Fruit fly (Drosophila melanogaster) whole organism, prepupa: ENCODE measurements around the gene CG9467.
A peak's percentile ranks its signal among the peaks of the same experiment; 100 is the strongest.

Source experiments
- Blimp-1 ChIP-seq: fragments of 200-800 bp; sonication (Bioruptor generic); optimal IDR thresholded peaks from 3 replicates; lab custom pipeline; 2017; ENCODE audit warnings: missing biosample characterization, missing genetic modification characterization, mild to moderate bottlenecking, moderate library complexity, missing genetic modification reagents
- CG10631 ChIP-seq: fragments of 200-800 bp; sonication (Bioruptor generic); optimal IDR thresholded peaks from 2 replicates; lab custom pipeline; 2016; ENCODE audit warnings: missing biosample characterization, missing genetic modification characterization
- CG10669 ChIP-seq: fragments of 200-800 bp; sonication (Bioruptor generic); optimal IDR thresholded peaks from 3 replicates; lab custom pipeline; 2018; ENCODE audit warnings: missing biosample characterization, mild to moderate bottlenecking, missing genetic modification characterization, moderate library complexity
- CG11294 ChIP-seq: fragments of 200-800 bp; sonication (Bioruptor generic); IDR thresholded peaks from 2 replicates; pipeline ENCODE4 v1.3.6; 2022; ENCODE audit warnings: missing biosample characterization, missing genetic modification characterization
- CG11902 ChIP-seq: fragments of 200-800 bp; sonication (Bioruptor generic); optimal IDR thresholded peaks from 3 replicates; lab custom pipeline; 2016; ENCODE audit warnings: missing biosample characterization, missing genetic modification characterization
- CG15336 ChIP-seq: fragments of 200-800 bp; sonication (Bioruptor generic); IDR thresholded peaks from 2 replicates; pipeline ENCODE4 v1.3.6; 2022; ENCODE audit warnings: missing biosample characterization, missing genetic modification characterization
- CG1621 ChIP-seq: fragments of 200-800 bp; sonication (Bioruptor generic); optimal IDR thresholded peaks from 3 replicates; lab custom pipeline; 2018; ENCODE audit warnings: missing biosample characterization, mild to moderate bottlenecking, missing genetic modification characterization
- CG16779 ChIP-seq: fragments of 200-800 bp; sonication (Bioruptor generic); optimal IDR thresholded peaks from 3 replicates; lab custom pipeline; 2017; ENCODE audit warnings: missing biosample characterization, mild to moderate bottlenecking, missing genetic modification characterization
- CG31627 ChIP-seq: fragments of 200-800 bp; sonication (Bioruptor generic); optimal IDR thresholded peaks from 3 replicates; lab custom pipeline; 2016; ENCODE audit warnings: missing biosample characterization, missing genetic modification characterization
- CG32006 ChIP-seq: fragments of 200-800 bp; sonication (Bioruptor generic); optimal IDR thresholded peaks from 3 replicates; lab custom pipeline; 2017; ENCODE audit warnings: missing biosample characterization, mild to moderate bottlenecking, missing genetic modification characterization
- CG34406 ChIP-seq: fragments of 200-800 bp; sonication (Bioruptor generic); optimal IDR thresholded peaks from 3 replicates; lab custom pipeline; 2016; ENCODE audit warnings: missing biosample characterization, missing genetic modification characterization
- CG3919 ChIP-seq: fragments of 200-800 bp; sonication (Bioruptor generic); optimal IDR thresholded peaks from 3 replicates; lab custom pipeline; 2016; ENCODE audit warnings: missing biosample characterization, missing genetic modification characterization
- CG4318 ChIP-seq: fragments of 200-800 bp; sonication (Bioruptor generic); optimal IDR thresholded peaks from 3 replicates; lab custom pipeline; 2017; ENCODE audit warnings: missing biosample characterization, mild to moderate bottlenecking, missing genetic modification characterization
- CG6163 ChIP-seq: fragments of 200-800 bp; sonication (Bioruptor generic); IDR thresholded peaks from 3 replicates; pipeline ENCODE4 v1.3.6; 2022; ENCODE audit warnings: missing biosample characterization, missing genetic modification characterization
- CG6276 ChIP-seq: fragments of 200-800 bp; sonication (Bioruptor generic); optimal IDR thresholded peaks from 2 replicates; lab custom pipeline; 2017; ENCODE audit warnings: missing biosample characterization, mild to moderate bottlenecking, missing genetic modification characterization
- CG6792 ChIP-seq: fragments of 200-800 bp; sonication (Bioruptor generic); optimal IDR thresholded peaks from 3 replicates; lab custom pipeline; 2016; ENCODE audit warnings: missing biosample characterization, missing genetic modification characterization
- CG7368 ChIP-seq: fragments of 200-800 bp; sonication (Bioruptor generic); optimal IDR thresholded peaks from 3 replicates; lab custom pipeline; 2016; ENCODE audit warnings: missing biosample characterization, missing genetic modification characterization
- CG8119 ChIP-seq: fragments of 200-800 bp; sonication (Bioruptor generic); IDR thresholded peaks from 3 replicates; pipeline ENCODE4 v1.3.6; 2022; ENCODE audit warnings: missing biosample characterization, missing genetic modification characterization
- CG8319 ChIP-seq: fragments of 200-800 bp; sonication (Bioruptor generic); optimal IDR thresholded peaks from 3 replicates; lab custom pipeline; 2016; ENCODE audit warnings: missing biosample characterization, missing genetic modification characterization
- CG8632 ChIP-seq: fragments of 200-800 bp; sonication (Bioruptor generic); optimal IDR thresholded peaks from 3 replicates; lab custom pipeline; 2016; ENCODE audit warnings: missing biosample characterization, missing genetic modification characterization
- CG9139 ChIP-seq: fragments of 200-800 bp; sonication (Bioruptor generic); optimal IDR thresholded peaks from 3 replicates; lab custom pipeline; 2017; ENCODE audit warnings: missing biosample characterization, mild to moderate bottlenecking, missing genetic modification characterization
- Eip75B ChIP-seq: fragments of 200-800 bp; sonication (Bioruptor generic); optimal IDR thresholded peaks from 3 replicates; lab custom pipeline; 2016; ENCODE audit warnings: missing biosample characterization, missing genetic modification characterization
- Eip78C ChIP-seq: fragments of 200-800 bp; sonication (Bioruptor generic); peaks from one replicate; lab custom pipeline; 2016; ENCODE audit warnings: missing biosample characterization, missing genetic modification characterization
- Eip93F ChIP-seq: fragments of 200-800 bp; sonication (Bioruptor generic); optimal IDR thresholded peaks from 2 replicates; lab custom pipeline; 2016; ENCODE audit warnings: missing biosample characterization, mild to moderate bottlenecking, missing genetic modification characterization
- Ets21C ChIP-seq: fragments of 200-800 bp; sonication (Bioruptor generic); optimal IDR thresholded peaks from 3 replicates; lab custom pipeline; 2016; ENCODE audit warnings: missing biosample characterization, missing genetic modification characterization
- Gug ChIP-seq: fragments of 200-800 bp; sonication (Bioruptor generic); IDR thresholded peaks from 2 replicates; pipeline ENCODE4 v1.3.6; 2022; ENCODE audit warnings: missing biosample characterization, missing genetic modification characterization
- Hr38 ChIP-seq: sonication (Bioruptor generic); optimal IDR thresholded peaks from 2 replicates; lab custom pipeline; 2016; ENCODE audit warnings: missing biosample characterization, missing genetic modification characterization
- Hr39 ChIP-seq: fragments of 200-800 bp; sonication (Bioruptor generic); optimal IDR thresholded peaks from 2 replicates; lab custom pipeline; 2016; ENCODE audit warnings: missing biosample characterization, missing genetic modification characterization
- Hr4 ChIP-seq: fragments of 200-800 bp; sonication (Bioruptor generic); optimal IDR thresholded peaks from 3 replicates; lab custom pipeline; 2016; ENCODE audit warnings: missing biosample characterization, missing genetic modification characterization
- Lpt ChIP-seq: fragments of 200-800 bp; sonication (Bioruptor generic); optimal IDR thresholded peaks from 3 replicates; lab custom pipeline; 2016; ENCODE audit warnings: missing biosample characterization, missing genetic modification characterization
- Smox ChIP-seq: fragments of 200-800 bp; sonication (Bioruptor generic); optimal IDR thresholded peaks from 3 replicates; lab custom pipeline; 2016; ENCODE audit warnings: missing biosample characterization, missing genetic modification characterization
- Sox102F ChIP-seq: fragments of 200-800 bp; sonication (Bioruptor generic); optimal IDR thresholded peaks from 2 replicates; lab custom pipeline; 2016; ENCODE audit warnings: missing biosample characterization, mild to moderate bottlenecking, missing genetic modification characterization
- Sox14 ChIP-seq: fragments of 200-800 bp; sonication (Bioruptor generic); optimal IDR thresholded peaks from 3 replicates; lab custom pipeline; 2016; ENCODE audit warnings: missing biosample characterization, missing genetic modification characterization
- achi ChIP-seq: fragments of 200-800 bp; sonication (Bioruptor generic); optimal IDR thresholded peaks from 3 replicates; lab custom pipeline; 2016; ENCODE audit warnings: missing biosample characterization, missing genetic modification characterization
- dac ChIP-seq: fragments of 200-800 bp; sonication (Bioruptor generic); optimal IDR thresholded peaks from 2 replicates; lab custom pipeline; 2017; ENCODE audit warnings: missing biosample characterization, mild to moderate bottlenecking, missing genetic modification characterization
- eg ChIP-seq: fragments of 200-800 bp; sonication (Bioruptor generic); IDR thresholded peaks from 3 replicates; pipeline ENCODE4 v1.3.6; 2022; ENCODE audit warnings: missing biosample characterization, missing genetic modification characterization
- esn ChIP-seq: fragments of 200-800 bp; sonication (Bioruptor generic); optimal IDR thresholded peaks from 2 replicates; lab custom pipeline; 2016; ENCODE audit warnings: missing biosample characterization, mild to moderate bottlenecking, missing genetic modification characterization, moderate library complexity
- fd59A ChIP-seq: fragments of 200-800 bp; sonication (Bioruptor generic); optimal IDR thresholded peaks from 2 replicates; lab custom pipeline; 2017; ENCODE audit warnings: missing biosample characterization, mild to moderate bottlenecking, missing genetic modification characterization, missing genetic modification reagents
- fd85E ChIP-seq: fragments of 200-800 bp; sonication (Bioruptor generic); optimal IDR thresholded peaks from 3 replicates; lab custom pipeline; 2016; ENCODE audit warnings: missing biosample characterization, missing genetic modification characterization
- fkh ChIP-seq: fragments of 200-800 bp; sonication (Bioruptor generic); optimal IDR thresholded peaks from 3 replicates; lab custom pipeline; 2017; ENCODE audit warnings: missing biosample characterization, mild to moderate bottlenecking, missing genetic modification characterization, moderate library complexity
- lz ChIP-seq: fragments of 200-800 bp; sonication (Bioruptor generic); optimal IDR thresholded peaks from 3 replicates; lab custom pipeline; 2016; ENCODE audit warnings: missing biosample characterization, missing genetic modification characterization
- pdm3 ChIP-seq: fragments of 200-800 bp; sonication (Bioruptor generic); optimal IDR thresholded peaks from 3 replicates; lab custom pipeline; 2016; ENCODE audit warnings: missing biosample characterization, missing genetic modification characterization
- ss ChIP-seq, 2 experiments: fragments of 200-800 bp; sonication (Bioruptor generic); optimal IDR thresholded peaks; 2 replicates in 1 of 2; 3 replicates in 1 of 2; lab custom pipeline; 2017 to 2018; ENCODE audit warnings: mild to moderate bottlenecking in 2 of 2, missing biosample characterization in 2 of 2, missing genetic modification characterization in 2 of 2, moderate library complexity in 1 of 2
- svp ChIP-seq: fragments of 200-800 bp; sonication (Bioruptor generic); peaks from one replicate; lab custom pipeline; 2016; ENCODE audit warnings: missing biosample characterization, missing genetic modification characterization
- topi ChIP-seq: fragments of 200-800 bp; sonication (Bioruptor generic); optimal IDR thresholded peaks from 3 replicates; lab custom pipeline; 2016; ENCODE audit warnings: missing biosample characterization, missing genetic modification characterization
- vri ChIP-seq: fragments of 200-800 bp; sonication (Bioruptor generic); optimal IDR thresholded peaks from 3 replicates; lab custom pipeline; 2016; ENCODE audit warnings: missing biosample characterization, mild to moderate bottlenecking, missing genetic modification characterization

Gene CG9467

DNA sequence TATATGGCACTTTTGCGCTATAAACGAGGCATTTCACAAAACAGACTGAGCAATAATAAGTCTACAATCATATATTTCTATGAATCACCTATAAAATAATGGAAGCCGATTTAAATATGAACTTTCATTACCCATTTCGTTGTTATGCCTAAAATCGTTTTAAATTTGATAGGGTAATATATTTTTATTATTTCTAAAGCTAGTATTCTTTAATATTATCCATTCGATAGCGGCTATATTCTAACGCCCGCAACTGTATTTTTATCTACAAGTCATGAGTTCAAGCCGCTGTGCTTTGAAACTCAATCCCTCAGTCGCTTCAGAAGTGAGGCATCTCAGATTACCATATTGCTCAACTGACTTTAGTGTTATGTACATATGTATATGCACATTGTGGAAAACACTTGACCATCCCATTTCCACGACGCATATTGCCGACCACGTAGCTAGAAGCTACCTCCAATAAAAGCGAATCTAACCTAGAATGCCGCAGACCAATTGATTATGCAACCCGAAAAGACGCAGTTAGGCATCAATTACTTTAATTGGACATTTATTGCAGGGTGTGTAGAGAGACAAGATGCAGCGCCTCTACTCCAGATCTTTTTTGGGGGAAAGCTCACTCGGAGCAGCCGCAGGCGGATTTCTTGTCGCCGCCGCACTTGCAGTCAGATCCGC is 17.4 kb downstream of the CG9467 start (continued):
- TF ChIP-seq Sox14 (GFP tag; lab: Kevin White, UChicago) (no peak), CG11902 (GFP tag; lab: Kevin White, UChicago) (no peak), lz (no peak), CG6792 (GFP tag; lab: Kevin White, UChicago) (no peak), Eip93F (GFP tag; lab: Kevin White, UChicago) (no peak), Hr38 (GFP tag; lab: Kevin White, UChicago) (no peak), Eip75B (GFP tag; lab: Kevin White, UChicago) (no peak), Eip78C (GFP tag; lab: Kevin White, UChicago) (peak; percentile 55), CG11294 (no peak), Hr4 (GFP tag; lab: Kevin White, UChicago) (peak; percentile 0), Gug (GFP tag; lab: Robert Waterston, UW) (no peak), CG32006 (GFP tag; lab: Kevin White, UChicago) (peak; percentile 41), fd59A (GFP tag; lab: Kevin White, UChicago) (no peak), CG9139 (no peak), CG31627 (GFP tag; lab: Kevin White, UChicago) (no peak), CG4318 (GFP tag; lab: Kevin White, UChicago) (no peak), esn (peak; percentile 7)

dm6 chr3R:9779764-9780163 is 21.1 kb downstream of the CG9467 start, which contains the start of gene CG12947:
Gene CG12947, plus strand, starts transcription at chr3R:9780064.
- 0 out of 3 replicates have a peak, but pooled peaks have one; percentile 22 for TF ChIP-seq eg (GFP tag; lab: Robert Waterston, UW)
- peak; percentile 12 for TF ChIP-seq CG6276 (GFP tag; lab: Kevin White, UChicago)
- peak; percentile 1 for TF ChIP-seq CG1621
- peak; percentile 27; the same call in 1 of the 2 replicates for TF ChIP-seq CG15336 (GFP tag; lab: Robert Waterston, UW)
- no peak for TF ChIP-seq Lpt (GFP tag; lab: Kevin White, UChicago)
- peak; percentile 65 for TF ChIP-seq Eip78C (GFP tag; lab: Kevin White, UChicago)
- TF ChIP-seq Ets21C (GFP tag; lab: Kevin White, UChicago), result no peak
- TF ChIP-seq fd85E (GFP tag; lab: Kevin White, UChicago), result no peak

DNA sequence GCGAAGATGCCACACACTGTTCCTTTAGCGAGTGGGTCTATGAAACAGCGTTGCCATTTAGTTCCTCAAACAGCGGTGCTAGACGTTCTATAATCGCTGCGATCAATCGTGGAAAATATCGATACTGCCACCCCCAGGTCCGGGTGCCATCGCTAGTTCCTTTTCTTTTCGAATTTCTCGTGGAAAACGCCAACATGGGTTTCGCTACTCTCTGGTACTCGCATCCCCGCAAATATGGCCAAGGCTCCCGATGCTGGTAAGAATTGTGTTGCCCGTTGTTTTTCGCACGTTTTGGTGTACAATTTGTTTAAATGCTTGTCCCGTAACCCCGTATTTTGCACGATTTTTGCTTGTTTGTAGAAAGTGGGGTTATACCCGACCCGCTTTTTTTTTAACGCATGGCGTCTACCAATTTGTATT is 22.9 kb downstream of the CG9467 start, which contains the start of gene RpS29:
Gene RpS29, plus strand, starts transcription at position 102 of the 420 bp plus-strand sequence.
- TF ChIP-seq CG7368, result peak; percentile 49
- peak; percentile 79 for TF ChIP-seq Eip78C (GFP tag; lab: Kevin White, UChicago)
- peak; percentile 70 for TF ChIP-seq lz
- no peak for TF ChIP-seq CG4318 (GFP tag; lab: Kevin White, UChicago)
- no peak for TF ChIP-seq CG16779 (tag; lab: Kevin White, UChicago)
- no peak for TF ChIP-seq CG32006 (GFP tag; lab: Kevin White, UChicago)
- TF ChIP-seq CG11902 (GFP tag; lab: Kevin White, UChicago), result peak; percentile 26
- no peak for TF ChIP-seq dac
- peak; percentile 39 for TF ChIP-seq Blimp-1 (GFP tag; lab: Kevin White, UChicago)
- peak; percentile 8 for TF ChIP-seq CG34406 (GFP tag; lab: Kevin White, UChicago)
- TF ChIP-seq CG8632 (GFP tag; lab: Kevin White, UChicago), result no peak
- peak; percentile 67 for TF ChIP-seq svp (GFP tag; lab: Kevin White, UChicago)
- no peak for TF ChIP-seq CG11294
- TF ChIP-seq CG15336 (GFP tag; lab: Robert Waterston, UW), result no peak
- peak; percentile 10 for TF ChIP-seq CG10669 (GFP tag; lab: Kevin White, UChicago)
- peak; percentile 65 for TF ChIP-seq Hr39 (GFP tag; lab: Kevin White, UChicago)
- TF ChIP-seq Ets21C (GFP tag; lab: Kevin White, UChicago), result no peak
- no peak for TF ChIP-seq CG8319 (GFP tag; lab: Kevin White, UChicago)
- TF ChIP-seq Smox (GFP tag; lab: Kevin White, UChicago), result no peak
- TF ChIP-seq CG1621, result peak; percentile 72
- TF ChIP-seq Eip75B (GFP tag; lab: Kevin White, UChicago), result peak; percentile 57
- no peak for TF ChIP-seq fd85E (GFP tag; lab: Kevin White, UChicago)
- peak; percentile 73 for TF ChIP-seq CG3919 (GFP tag; lab: Kevin White, UChicago)
- TF ChIP-seq vri (GFP tag; lab: Kevin White, UChicago), result peak; percentile 32
- TF ChIP-seq CG10631, result peak; percentile 36
- TF ChIP-seq CG6792 (GFP tag; lab: Kevin White, UChicago), result peak; percentile 38
- TF ChIP-seq achi, result peak; percentile 29
- TF ChIP-seq CG8119 (GFP tag; lab: Robert Waterston, UW), result no peak
- peak; percentile 53; the same call in 2 of the 3 replicates for TF ChIP-seq CG6163 (GFP tag; lab: Robert Waterston, UW)
- peak; percentile 77 for TF ChIP-seq esn
- TF ChIP-seq topi, result peak; percentile 76
- peak; percentile 38 to 71 for TF ChIP-seq ss (GFP tag; optimal IDR thresholded peaks at IDR 0.05; lab: Kevin White, UChicago)
- peak; percentile 55 for TF ChIP-seq pdm3 (GFP tag; lab: Kevin White, UChicago)
- TF ChIP-seq Sox102F (GFP tag; lab: Kevin White, UChicago), result peak; percentile 50
- no peak for TF ChIP-seq fkh
